Fruit fly (Drosophila melanogaster) whole organism, embryonic: ENCODE measurements around the gene lab.
A peak's percentile ranks its signal among the peaks of the same experiment; 100 is the strongest.

Source experiments
- BtbVII ChIP-seq: fragments of 200-800 bp; sonication (Bioruptor generic); optimal IDR thresholded peaks from 3 replicates; lab custom pipeline; 2017; ENCODE audit warnings: missing biosample characterization, mild to moderate bottlenecking, missing genetic modification characterization
- CG10321 ChIP-seq: fragments of 200-800 bp; sonication (Bioruptor generic); IDR thresholded peaks from 2 replicates; pipeline ENCODE4 v1.3.6; 2022; ENCODE audit warnings: missing biosample characterization, missing genetic modification characterization
- CG10979 ChIP-seq: fragments of 200-800 bp; sonication (Bioruptor generic); optimal IDR thresholded peaks from 2 replicates; lab custom pipeline; 2018; ENCODE audit warnings: missing biosample characterization, mild to moderate bottlenecking, missing genetic modification characterization, moderate library complexity
- CG12744 ChIP-seq: fragments of 200-800 bp; sonication (Bioruptor generic); optimal IDR thresholded peaks from 2 replicates; lab custom pipeline; 2016; ENCODE audit warnings: missing biosample characterization, missing genetic modification characterization
- CG14014 ChIP-seq: fragments of 200-800 bp; sonication (Bioruptor generic); IDR thresholded peaks from 2 replicates; pipeline ENCODE4 v1.3.6; 2022; ENCODE audit warnings: missing biosample characterization, missing genetic modification characterization
- CG14860 ChIP-seq: fragments of 200-800 bp; sonication (Bioruptor generic); IDR thresholded peaks from 3 replicates; pipeline ENCODE4 v1.3.6; 2022; ENCODE audit warnings: missing biosample characterization, missing genetic modification characterization; ENCODE audit not compliant: partially characterized antibody
- CG15269 ChIP-seq: fragments of 200-800 bp; sonication (Bioruptor generic); optimal IDR thresholded peaks from 2 replicates; lab custom pipeline; 2018; ENCODE audit warnings: missing biosample characterization, mild to moderate bottlenecking, missing genetic modification characterization, moderate library complexity
- CG1647 ChIP-seq: fragments of 200-800 bp; sonication (Bioruptor generic); optimal IDR thresholded peaks from 3 replicates; lab custom pipeline; 2016; ENCODE audit warnings: missing biosample characterization, missing genetic modification characterization
- CG16779 ChIP-seq: fragments of 200-800 bp; sonication (Bioruptor generic); IDR thresholded peaks from 2 replicates; pipeline ENCODE4 v1.3.6; 2022; ENCODE audit warnings: missing biosample characterization, missing genetic modification characterization
- CG1832 ChIP-seq: fragments of 200-800 bp; sonication (Bioruptor generic); optimal IDR thresholded peaks from 2 replicates; lab custom pipeline; 2017; ENCODE audit warnings: missing biosample characterization, mild to moderate bottlenecking, missing genetic modification characterization, inconsistent platforms
- CG18619 ChIP-seq: fragments of 200-800 bp; sonication (Bioruptor generic); optimal IDR thresholded peaks from 3 replicates; lab custom pipeline; 2017; ENCODE audit warnings: missing biosample characterization, mild to moderate bottlenecking, missing genetic modification characterization
- CG30431 ChIP-seq: fragments of 200-800 bp; sonication (Bioruptor generic); optimal IDR thresholded peaks from 2 replicates; lab custom pipeline; 2017; ENCODE audit warnings: missing biosample characterization, missing genetic modification characterization
- CG31441 ChIP-seq: fragments of 200-800 bp; sonication (Bioruptor generic); IDR thresholded peaks from 2 replicates; pipeline ENCODE4 v1.3.6; 2022; ENCODE audit warnings: missing biosample characterization, missing genetic modification characterization
- CG4360 ChIP-seq: fragments of 200-800 bp; sonication (Bioruptor generic); IDR thresholded peaks from 2 replicates; pipeline ENCODE4 v1.3.6; 2022; ENCODE audit warnings: missing biosample characterization, missing genetic modification characterization
- CG4707 ChIP-seq: fragments of 200-800 bp; sonication (Bioruptor generic); optimal IDR thresholded peaks from 2 replicates; lab custom pipeline; 2018; ENCODE audit warnings: missing biosample characterization, mild to moderate bottlenecking, missing genetic modification characterization, moderate library complexity
- CG6254 ChIP-seq: fragments of 200-800 bp; sonication (Bioruptor generic); optimal IDR thresholded peaks from 3 replicates; lab custom pipeline; 2017; ENCODE audit warnings: mild to moderate bottlenecking, missing biosample characterization, missing genetic modification reagents, missing genetic modification characterization
- CG6765 ChIP-seq: fragments of 200-800 bp; sonication (Bioruptor generic); optimal IDR thresholded peaks from 3 replicates; lab custom pipeline; 2017; ENCODE audit warnings: missing biosample characterization, mild to moderate bottlenecking, missing genetic modification characterization
- CG6813 ChIP-seq: fragments of 200-800 bp; sonication (Bioruptor generic); optimal IDR thresholded peaks from 2 replicates; lab custom pipeline; 2017; ENCODE audit warnings: missing biosample characterization, missing genetic modification characterization, mild to moderate bottlenecking, moderate library complexity, missing genetic modification reagents
- CG7987 ChIP-seq: fragments of 200-800 bp; sonication (Bioruptor generic); optimal IDR thresholded peaks from 2 replicates; lab custom pipeline; 2018; ENCODE audit warnings: missing biosample characterization, mild to moderate bottlenecking, missing genetic modification characterization, moderate library complexity
- CG8290 ChIP-seq, 3 experiments: fragments of 200-800 bp; sonication (Bioruptor generic); optimal IDR thresholded peaks; 2 replicates each; lab custom pipeline; 2016 to 2019; ENCODE audit warnings: missing biosample characterization in 3 of 3, missing genetic modification characterization in 3 of 3, mild to moderate bottlenecking in 2 of 3, moderate library complexity in 1 of 3
- CG9727 ChIP-seq: fragments of 200-800 bp; sonication (Bioruptor generic); optimal IDR thresholded peaks from 3 replicates; lab custom pipeline; 2017; ENCODE audit warnings: missing biosample characterization, mild to moderate bottlenecking, missing genetic modification characterization
- Camta ChIP-seq: fragments of 200-800 bp; sonication (Bioruptor generic); optimal IDR thresholded peaks from 2 replicates; lab custom pipeline; 2016; ENCODE audit warnings: missing biosample characterization, missing genetic modification characterization
- D19A ChIP-seq: fragments of 200-800 bp; optimal IDR thresholded peaks from 3 replicates; lab custom pipeline; 2019; ENCODE audit warnings: missing biosample characterization, mild to moderate bottlenecking, missing genetic modification characterization, moderate library complexity
- Elba2 ChIP-seq: fragments of 200-800 bp; sonication (Bioruptor generic); optimal IDR thresholded peaks from 3 replicates; lab custom pipeline; 2016; ENCODE audit warnings: missing biosample characterization, missing genetic modification characterization
- GATAe ChIP-seq: fragments of 200-800 bp; sonication (Bioruptor generic); conservative IDR thresholded peaks from 2 replicates; pipeline ENCODE4 v1.3.6; 2022; ENCODE audit warnings: missing biosample characterization, missing genetic modification characterization
- HLHmδ ChIP-seq: fragments of 200-800 bp; sonication (Bioruptor generic); optimal IDR thresholded peaks from 2 replicates; lab custom pipeline; 2018; ENCODE audit warnings: missing biosample characterization, mild to moderate bottlenecking, missing genetic modification characterization, moderate library complexity
- HmgD ChIP-seq: fragments of 200-800 bp; sonication (Bioruptor generic); optimal IDR thresholded peaks from 3 replicates; lab custom pipeline; 2016; ENCODE audit warnings: missing biosample characterization, missing genetic modification characterization
- Hr51 ChIP-seq, 2 experiments: fragments of 200-800 bp; sonication (Bioruptor generic); optimal IDR thresholded peaks; 2 replicates in 1 of 2; 3 replicates in 1 of 2; lab custom pipeline; 2016 to 2018; ENCODE audit warnings: missing biosample characterization in 2 of 2, missing genetic modification characterization in 2 of 2, mild to moderate bottlenecking in 1 of 2, moderate library complexity in 1 of 2
- NC2β ChIP-seq: fragments of 200-800 bp; sonication (Bioruptor generic); optimal IDR thresholded peaks from 2 replicates; lab custom pipeline; 2016; ENCODE audit warnings: missing biosample characterization, missing genetic modification characterization
- Neu2 ChIP-seq: fragments of 200-800 bp; sonication (Bioruptor generic); optimal IDR thresholded peaks from 3 replicates; lab custom pipeline; 2016; ENCODE audit warnings: missing biosample characterization, missing genetic modification characterization, borderline replicate concordance
- Sox100B ChIP-seq: fragments of 200-800 bp; sonication (Bioruptor generic); optimal IDR thresholded peaks from 3 replicates; lab custom pipeline; 2018; ENCODE audit warnings: missing biosample characterization, mild to moderate bottlenecking, missing genetic modification characterization
- Spps ChIP-seq: fragments of 200-800 bp; sonication (Bioruptor generic); optimal IDR thresholded peaks from 2 replicates; lab custom pipeline; 2018; ENCODE audit warnings: missing biosample characterization, mild to moderate bottlenecking, missing genetic modification characterization
- Stat92E ChIP-seq, 3 experiments: fragments of >200 bp in 2 of 3; fragments of 200-800 bp in 1 of 3; sonication (Bioruptor generic) in 1 of 3; optimal IDR thresholded peaks; 2 replicates each; lab custom pipeline; 2017 to 2019; ENCODE audit warnings: missing biosample characterization in 3 of 3, missing genetic modification characterization in 3 of 3, mild to moderate bottlenecking in 1 of 3, moderate library complexity in 1 of 3
- Trl ChIP-seq, 3 experiments: fragments of >200 bp in 2 of 3; fragments of 200-800 bp in 1 of 3; sonication (Bioruptor generic) in 1 of 3; optimal IDR thresholded peaks; 2 replicates in 1 of 3; 3 replicates in 2 of 3; lab custom pipeline; 2016 to 2017; ENCODE audit warnings: missing biosample characterization in 1 of 3, missing genetic modification characterization in 1 of 3
- Xrp1 ChIP-seq: fragments of 200-800 bp; sonication (Bioruptor generic); IDR thresholded peaks from 2 replicates; pipeline ENCODE4 v1.3.6; 2022; ENCODE audit warnings: missing biosample characterization, missing genetic modification characterization
- btn ChIP-seq: fragments of 200-800 bp; sonication (Bioruptor generic); optimal IDR thresholded peaks from 2 replicates; lab custom pipeline; 2016; ENCODE audit warnings: missing biosample characterization, missing genetic modification characterization
- croc ChIP-seq: fragments of 200-800 bp; sonication (Bioruptor generic); conservative IDR thresholded peaks from 3 replicates; pipeline ENCODE4 v1.3.6; 2022; ENCODE audit warnings: missing biosample characterization, missing genetic modification characterization
- crol ChIP-seq: fragments of 200-800 bp; sonication (Bioruptor generic); IDR thresholded peaks from 2 replicates; pipeline ENCODE4 v1.3.6; 2022; ENCODE audit warnings: missing biosample characterization, missing genetic modification characterization
- dmrt11E ChIP-seq: fragments of 200-800 bp; sonication (Bioruptor generic); optimal IDR thresholded peaks from 3 replicates; lab custom pipeline; 2018; ENCODE audit warnings: missing biosample characterization, mild to moderate bottlenecking, missing genetic modification characterization, moderate library complexity
- en ChIP-seq: fragments of 200-800 bp; sonication (Bioruptor generic); optimal IDR thresholded peaks from 2 replicates; lab custom pipeline; 2016; ENCODE audit warnings: missing biosample characterization, missing genetic modification characterization
- her ChIP-seq: fragments of 200-800 bp; sonication (Bioruptor generic); optimal IDR thresholded peaks from 2 replicates; lab custom pipeline; 2016; ENCODE audit warnings: missing biosample characterization, missing genetic modification characterization
- lab ChIP-seq: fragments of 200-800 bp; sonication (Bioruptor generic); optimal IDR thresholded peaks from 3 replicates; lab custom pipeline; 2017; ENCODE audit warnings: missing biosample characterization, missing genetic modification characterization, mild to moderate bottlenecking, moderate library complexity, missing genetic modification reagents
- nmo ChIP-seq: fragments of 200-800 bp; sonication (Bioruptor generic); optimal IDR thresholded peaks from 2 replicates; lab custom pipeline; 2018; ENCODE audit warnings: missing biosample characterization, mild to moderate bottlenecking, missing genetic modification characterization, moderate library complexity
- onecut ChIP-seq: fragments of 200-800 bp; sonication (Bioruptor generic); IDR thresholded peaks from 2 replicates; pipeline ENCODE4 v1.3.6; 2022; ENCODE audit warnings: missing biosample characterization, missing genetic modification characterization
- slbo ChIP-seq: fragments of 200-800 bp; sonication (Bioruptor generic); IDR thresholded peaks from 2 replicates; pipeline ENCODE4 v1.3.6; 2022; ENCODE audit warnings: missing biosample characterization, missing genetic modification characterization
- ttk ChIP-seq: fragments of 200-800 bp; sonication (Bioruptor generic); IDR thresholded peaks from 2 replicates; pipeline ENCODE4 v2.1.2; 2022; ENCODE audit warnings: missing biosample characterization, missing genetic modification characterization
- vnd ChIP-seq: fragments of 200-800 bp; sonication (Bioruptor generic); IDR thresholded peaks from 3 replicates; pipeline ENCODE4 v1.3.6; 2022; ENCODE audit warnings: missing biosample characterization, missing genetic modification characterization; ENCODE audit not compliant: partially characterized antibody
- vvl ChIP-seq: fragments of 200-800 bp; sonication (Bioruptor generic); IDR thresholded peaks from 2 replicates; pipeline ENCODE4 v1.3.6; 2022; ENCODE audit warnings: missing biosample characterization, missing genetic modification characterization
- zf30C ChIP-seq: fragments of 200-800 bp; sonication (Bioruptor generic); optimal IDR thresholded peaks from 3 replicates; lab custom pipeline; 2018; ENCODE audit warnings: missing biosample characterization, mild to moderate bottlenecking, missing genetic modification characterization

lab gene

dm6 chr3R:6667245-6667644, 11.1 kb downstream of the lab start (continued):
- TF ChIP-seq HLHmδ (GFP tag; lab: Kevin White, UChicago) (peak; percentile 25), CG1832 (no peak), CG6765 (GFP tag; lab: Kevin White, UChicago) (no peak), CG14014 (no peak), CG4360 (no peak), vvl (GFP tag; lab: Robert Waterston, UW) (no peak), CG16779 (GFP tag; lab: Robert Waterston, UW) (no peak), NC2β (GFP tag; lab: Kevin White, UChicago) (peak; percentile 55), CG31441 (GFP tag; lab: Robert Waterston, UW) (peak; percentile 31; the same call in 1 of the 2 replicates), Camta (GFP tag; lab: Kevin White, UChicago) (peak; percentile 42), CG10979 (peak; percentile 40), D19A (tag; lab: Kevin White, UChicago) (peak; percentile 28), Hr51 (GFP tag; optimal IDR thresholded peaks at IDR 0.05; lab: Kevin White, UChicago) (no peak), onecut (GFP tag; lab: Robert Waterston, UW) (no peak), lab (GFP tag; lab: Kevin White, UChicago) (peak; percentile 51), vnd (GFP tag; lab: Robert Waterston, UW) (no peak), Elba2 (GFP tag; lab: Kevin White, UChicago) (no peak), Stat92E (GFP tag; optimal IDR thresholded peaks at IDR 0.05; lab: Kevin White, UChicago) (peak in 1 of 3 experiments; percentile 2), zf30C (GFP tag; lab: Kevin White, UChicago) (no peak), CG14860 (no peak), btn (GFP tag; lab: Kevin White, UChicago) (peak; percentile 5), CG30431 (GFP tag; lab: Kevin White, UChicago) (no peak), CG9727 (GFP tag; lab: Kevin White, UChicago) (peak; percentile 84), CG6813 (peak; percentile 81), Trl (optimal IDR thresholded peaks at IDR 0.05; lab: Kevin White, UChicago) (no peak), Trl (GFP tag; optimal IDR thresholded peaks at IDR 0.05; lab: Kevin White, UChicago) (peak; percentile 20), CG7987 (GFP tag; lab: Kevin White, UChicago) (peak; percentile 54), Sox100B (GFP tag; lab: Kevin White, UChicago) (peak; percentile 20), BtbVII (GFP tag; lab: Kevin White, UChicago) (peak; percentile 8), CG15269 (tag; lab: Kevin White, UChicago) (no peak), Neu2 (GFP tag; lab: Kevin White, UChicago) (peak; percentile 90), Spps (peak; percentile 61), en (GFP tag; lab: Kevin White, UChicago) (peak; percentile 44), croc (GFP tag; lab: Robert Waterston, UW) (no peak), CG12744 (GFP tag; lab: Kevin White, UChicago) (no peak), CG4707 (GFP tag; lab: Kevin White, UChicago) (peak; percentile 26), CG8290 (GFP tag; optimal IDR thresholded peaks at IDR 0.05; lab: Kevin White, UChicago) (peak; percentile 23), CG8290 (tag; optimal IDR thresholded peaks at IDR 0.05; lab: Kevin White, UChicago) (peak in 1 of 2 experiments; percentile 57), GATAe (GFP tag; lab: Robert Waterston, UW) (no peak), her (GFP tag; lab: Kevin White, UChicago) (peak; percentile 31), slbo (no peak), CG1647 (no peak), dmrt11E (tag; lab: Kevin White, UChicago) (peak; percentile 82), ttk (GFP tag; lab: Robert Waterston, UW) (no peak), nmo (GFP tag; lab: Kevin White, UChicago) (peak; percentile 19), CG6254 (GFP tag; lab: Kevin White, UChicago) (peak; percentile 32), Xrp1 (GFP tag; lab: Robert Waterston, UW) (peak; percentile 69), crol (GFP tag; lab: Robert Waterston, UW) (no peak), CG10321 (GFP tag; lab: Robert Waterston, UW) (no peak), HmgD (GFP tag; lab: Kevin White, UChicago) (no peak), CG18619 (peak; percentile 7)
